Fruit fly (Drosophila melanogaster): ENCODE data around the gene Alp11.

Gene Alp11

DNA sequence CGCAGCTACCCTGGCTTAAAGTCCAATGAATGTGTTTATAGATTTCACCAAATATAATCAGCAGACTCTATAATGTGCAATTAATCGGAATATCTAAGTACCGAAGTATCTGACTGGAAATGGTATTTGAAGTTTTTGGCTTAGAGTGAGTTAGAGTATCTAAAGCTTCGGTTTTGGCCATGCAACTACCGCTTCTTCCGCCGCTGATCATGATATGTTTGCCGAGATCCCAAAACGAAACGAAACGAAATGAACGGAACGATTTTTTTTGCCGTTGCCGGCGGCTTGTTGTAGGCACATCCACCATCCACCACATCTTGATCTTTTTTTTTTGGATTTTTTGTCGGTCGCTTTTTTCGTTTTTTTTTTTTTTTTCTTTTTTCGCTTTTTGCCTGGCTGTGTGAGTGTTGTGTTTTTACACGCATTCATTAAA is 35.5 kb downstream of the Alp11 start (continued):
- TF ChIP-seq Atf3 (GFP tag; optimal IDR thresholded peaks at IDR 0.05): peak; percentile 40
- TF ChIP-seq cg (GFP tag; optimal IDR thresholded peaks at IDR 0.05): no peak
- TF ChIP-seq row (GFP tag; IDR thresholded peaks at IDR 0.05): peak; percentile 89
- 0 out of 2 replicates have a peak, but pooled peaks have one; percentile 50 for TF ChIP-seq chm (GFP tag; IDR thresholded peaks at IDR 0.05)
- peak; percentile 93 for TF ChIP-seq dysf (GFP tag; IDR thresholded peaks at IDR 0.05)
- TF ChIP-seq sd (tag; optimal IDR thresholded peaks at IDR 0.05): peak; percentile 30
- no peak for TF ChIP-seq Trl (optimal IDR thresholded peaks at IDR 0.05)
- TF ChIP-seq Trl (GFP tag; optimal IDR thresholded peaks at IDR 0.05): peak; percentile 90
- peak; percentile 64 for TF ChIP-seq CHES-1-like (GFP tag; optimal IDR thresholded peaks at IDR 0.05)
- TF ChIP-seq CG9817 (tag; optimal IDR thresholded peaks at IDR 0.05): peak; percentile 81
- TF ChIP-seq HHEX (GFP tag; optimal IDR thresholded peaks at IDR 0.05): peak; percentile 76
- no peak for TF ChIP-seq bigmax (GFP tag; optimal IDR thresholded peaks at IDR 0.05)
- TF ChIP-seq mam (GFP tag; optimal IDR thresholded peaks at IDR 0.05): peak; percentile 82
- no peak for TF ChIP-seq Hr39 (optimal IDR thresholded peaks at IDR 0.05)
- peak; percentile 31 for TF ChIP-seq dm (GFP tag; optimal IDR thresholded peaks at IDR 0.05)
- TF ChIP-seq H15 (GFP tag; IDR thresholded peaks at IDR 0.05): peak; percentile 76; the same call in 2 of the 3 replicates
- peak; percentile 40 for TF ChIP-seq tio (GFP tag; optimal IDR thresholded peaks at IDR 0.05)
- peak; percentile 33 for TF ChIP-seq Sry-δ (GFP tag; optimal IDR thresholded peaks at IDR 0.05)
- no peak for TF ChIP-seq tll (GFP tag; optimal IDR thresholded peaks at IDR 0.05)
- peak; percentile 68 for TF ChIP-seq HmgZ (tag; optimal IDR thresholded peaks at IDR 0.05)
- peak; percentile 78 for TF ChIP-seq CG14667 (GFP tag; IDR thresholded peaks at IDR 0.05)
- TF ChIP-seq her (GFP tag; optimal IDR thresholded peaks at IDR 0.05): peak; percentile 79
- TF ChIP-seq CG15601 (tag; optimal IDR thresholded peaks at IDR 0.05): peak; percentile 33
- TF ChIP-seq toy (GFP tag; IDR thresholded peaks at IDR 0.05): peak; percentile 60; the same call in 1 of the 2 replicates
- peak; percentile 36 for TF ChIP-seq CG3995 (GFP tag; optimal IDR thresholded peaks at IDR 0.05)
- TF ChIP-seq CG3163 (GFP tag; optimal IDR thresholded peaks at IDR 0.05): peak; percentile 15
- TF ChIP-seq CG6683 (GFP tag; optimal IDR thresholded peaks at IDR 0.05): peak; percentile 40
- TF ChIP-seq CG12236 (GFP tag; optimal IDR thresholded peaks at IDR 0.05): no peak
- peak; percentile 41; the same call in 1 of the 2 replicates for TF ChIP-seq CG10959 (GFP tag; IDR thresholded peaks at IDR 0.05)
- peak; percentile 87 for TF ChIP-seq Drgx (GFP tag; IDR thresholded peaks at IDR 0.05)
- TF ChIP-seq chif (GFP tag; optimal IDR thresholded peaks at IDR 0.05): peak; percentile 53 to 56
- peak; percentile 56 for TF ChIP-seq maf-S (GFP tag; optimal IDR thresholded peaks at IDR 0.05)
- TF ChIP-seq D19A (tag; optimal IDR thresholded peaks at IDR 0.05): peak; percentile 92
- TF ChIP-seq Hand (GFP tag; optimal IDR thresholded peaks at IDR 0.05): peak; percentile 29
- peak; percentile 6 for TF ChIP-seq exex (tag; optimal IDR thresholded peaks at IDR 0.05)
- TF ChIP-seq CG9932 (GFP tag; IDR thresholded peaks at IDR 0.05): peak; percentile 92
- TF ChIP-seq D (optimal IDR thresholded peaks at IDR 0.05): no peak
- peak; percentile 62 for TF ChIP-seq D (GFP tag; optimal IDR thresholded peaks at IDR 0.05)
- TF ChIP-seq CG14860 (GFP tag; IDR thresholded peaks at IDR 0.05; ENCODE audit: partially characterized antibody): no peak
- TF ChIP-seq vvl (GFP tag; IDR thresholded peaks at IDR 0.05): peak; percentile 93
- TF ChIP-seq ap (GFP tag; IDR thresholded peaks at IDR 0.05): peak; percentile 69
- peak; percentile 1 for TF ChIP-seq gcm2 (GFP tag; optimal IDR thresholded peaks at IDR 0.05)
- TF ChIP-seq HLHmδ (GFP tag; optimal IDR thresholded peaks at IDR 0.05): no peak
- TF ChIP-seq ash1 (GFP tag; optimal IDR thresholded peaks at IDR 0.05): no peak
- TF ChIP-seq caup (GFP tag; optimal IDR thresholded peaks at IDR 0.05; ENCODE audit: severe bottlenecking): peak; percentile 64
- TF ChIP-seq CG4730 (GFP tag; IDR thresholded peaks at IDR 0.05): peak; percentile 85
- peak; percentile 21 for TF ChIP-seq CG17568 (GFP tag; optimal IDR thresholded peaks at IDR 0.05)
- TF ChIP-seq CG2116 (GFP tag; optimal IDR thresholded peaks at IDR 0.05): no peak
- TF ChIP-seq sqz (GFP tag; optimal IDR thresholded peaks at IDR 0.05): peak; percentile 82
- peak; percentile 67 for TF ChIP-seq cato (GFP tag; optimal IDR thresholded peaks at IDR 0.05; ENCODE audit: borderline replicate concordance)
- TF ChIP-seq CG4360 (GFP tag; IDR thresholded peaks at IDR 0.05): peak; percentile 50; the same call in 1 of the 2 replicates
- TF ChIP-seq Xbp1 (GFP tag; optimal IDR thresholded peaks at IDR 0.05): peak; percentile 79

Data from whole organism, embryonic.